Worm (Caenorhabditis elegans): ENCODE results near the gene epg-6.

DNA sequence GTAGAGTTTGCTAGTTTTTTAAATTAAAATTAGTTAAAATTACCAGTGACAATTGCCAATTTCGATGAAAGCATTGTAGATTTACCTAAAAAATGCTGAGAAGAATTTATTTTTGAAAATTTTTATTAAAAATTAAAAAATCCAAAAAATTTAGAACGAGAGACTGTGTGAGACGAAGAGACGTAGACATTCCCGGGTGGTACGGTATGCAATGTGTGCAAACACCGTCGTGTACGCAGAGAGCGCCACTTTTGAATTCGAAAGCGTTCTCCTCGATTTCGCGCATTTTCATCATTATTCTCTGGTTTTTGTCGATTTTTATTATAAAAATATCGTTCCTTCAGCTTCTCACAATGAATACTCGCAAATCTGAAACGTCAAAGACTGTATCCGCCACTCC, 42.8 kb upstream of the epg-6 start, which contains the start of the genes dhs-11 and orc-1:
- TF ChIP-seq lin-11 (tag; optimal IDR thresholded peaks at IDR 0.05): peak; percentile 52
- TF ChIP-seq ztf-4 (tag; optimal IDR thresholded peaks at IDR 0.05): no peak
- TF ChIP-seq lin-39 (tag; optimal IDR thresholded peaks at IDR 0.05): no peak
- no peak for TF ChIP-seq alr-1 (tag; optimal IDR thresholded peaks at IDR 0.05)
- TF ChIP-seq aly-2 (tag; optimal IDR thresholded peaks at IDR 0.05): no peak
- no peak for TF ChIP-seq egl-27 (tag; optimal IDR thresholded peaks at IDR 0.05)
- TF ChIP-seq lin-13 (GFP tag; optimal IDR thresholded peaks at IDR 0.05): peak; percentile 37
- TF ChIP-seq nhr-12 (tag; optimal IDR thresholded peaks at IDR 0.05): no peak
- no peak for TF ChIP-seq ceh-16 (tag; optimal IDR thresholded peaks at IDR 0.05)
- no peak for TF ChIP-seq zag-1 (tag; optimal IDR thresholded peaks at IDR 0.05)
